Worm (Caenorhabditis elegans): ENCODE data around the gene W06H8.2.

The W06H8.2 gene

DNA sequence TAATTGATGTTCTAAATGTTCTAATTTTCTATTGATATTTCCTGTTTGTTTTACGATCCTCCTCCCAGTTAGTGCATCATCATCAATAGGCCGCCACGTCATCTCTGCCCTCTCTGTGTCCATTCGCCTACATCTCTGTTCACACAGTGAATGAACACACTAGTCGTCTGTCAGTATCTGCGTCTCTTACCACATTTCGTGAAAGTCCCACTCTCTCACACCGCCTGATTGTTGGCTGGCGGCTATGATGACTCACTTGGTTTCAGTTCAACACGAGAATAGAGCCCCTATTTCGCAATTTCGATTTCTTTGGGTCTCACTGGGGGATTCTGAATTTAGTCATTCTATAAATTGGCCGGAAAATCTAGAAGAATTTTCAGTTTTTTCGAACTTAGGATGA is 7.3 kb downstream of the W06H8.2 start (continued):
- TF ChIP-seq C17E4.6 (GFP tag; IDR thresholded peaks at IDR 0.05) (no peak), dpl-1 (GFP tag; optimal IDR thresholded peaks at IDR 0.05) (no peak), B0035.1 (tag; optimal IDR thresholded peaks at IDR 0.05) (no peak), ets-4 (GFP tag; optimal IDR thresholded peaks at IDR 0.05) (no peak), somi-1 (GFP tag; optimal IDR thresholded peaks at IDR 0.05) (no peak), ztf-18 (tag; optimal IDR thresholded peaks at IDR 0.05) (no peak), ceh-27 (GFP tag; optimal IDR thresholded peaks at IDR 0.05) (peak; percentile 21), F52B5.7 (tag; optimal IDR thresholded peaks at IDR 0.05) (no peak), K11D2.4 (GFP tag; IDR thresholded peaks at IDR 0.05) (0 out of 2 replicates have a peak, but pooled peaks have one; percentile 31), hmg-20 (GFP tag; IDR thresholded peaks at IDR 0.05) (no peak), T07F8.4 (tag; optimal IDR thresholded peaks at IDR 0.05) (no peak), snpc-3.4 (tag; optimal IDR thresholded peaks at IDR 0.05) (no peak), F22D6.2 (tag; optimal IDR thresholded peaks at IDR 0.05) (no peak), Y95B8A.8 (GFP tag; IDR thresholded peaks at IDR 0.05) (no peak), sdz-38 (tag; optimal IDR thresholded peaks at IDR 0.05) (no peak), pbrm-1 (GFP tag; IDR thresholded peaks at IDR 0.05) (no peak), chd-7 (tag; optimal IDR thresholded peaks at IDR 0.05) (peak; percentile 47), F57C9.4 (tag; optimal IDR thresholded peaks at IDR 0.05) (no peak), ceh-100 (GFP tag; IDR thresholded peaks at IDR 0.05) (no peak), lin-35 (GFP tag; optimal IDR thresholded peaks at IDR 0.05) (peak in 1 of 3 experiments; percentile 8), B0261.1 (tag; optimal IDR thresholded peaks at IDR 0.05) (no peak), nhr-27 (tag; optimal IDR thresholded peaks at IDR 0.05) (no peak), nfya-1 (tag; optimal IDR thresholded peaks at IDR 0.05; ENCODE audit: borderline replicate concordance, insufficient read depth) (no peak), lin-26 (GFP tag; IDR thresholded peaks at IDR 0.05) (peak; percentile 53; the same call in 1 of the 2 replicates), zim-3 (tag; optimal IDR thresholded peaks at IDR 0.05) (no peak), lsl-1 (GFP tag; optimal IDR thresholded peaks at IDR 0.05) (no peak), mcd-1 (GFP tag; IDR thresholded peaks at IDR 0.05) (peak; percentile 30; the same call in 1 of the 2 replicates), madf-8 (GFP tag; conservative IDR thresholded peaks at IDR 0.05) (no peak), cebp-1 (GFP tag; IDR thresholded peaks at IDR 0.05) (peak; percentile 96), cebp-1 (tag; optimal IDR thresholded peaks at IDR 0.05) (peak; percentile 99), efl-1 (GFP tag; optimal IDR thresholded peaks at IDR 0.05) (no peak), rec-8 (tag; optimal IDR thresholded peaks at IDR 0.05) (no peak), madf-3 (GFP tag; IDR thresholded peaks at IDR 0.05) (no peak), nhr-179 (tag; optimal IDR thresholded peaks at IDR 0.05) (no peak), F49E8.2 (tag; optimal IDR thresholded peaks at IDR 0.05; ENCODE audit: insufficient read depth) (no peak), mes-4 (tag; optimal IDR thresholded peaks at IDR 0.05) (no peak), unc-62 (GFP tag; optimal IDR thresholded peaks at IDR 0.05) (peak; percentile 8), tbx-9 (tag; optimal IDR thresholded peaks at IDR 0.05; ENCODE audit: borderline replicate concordance) (no peak), ceh-91 (GFP tag; IDR thresholded peaks at IDR 0.05) (no peak), hlh-26 (GFP tag; conservative IDR thresholded peaks at IDR 0.05) (no peak), D2030.7 (GFP tag; IDR thresholded peaks at IDR 0.05) (no peak), let-607 (tag; optimal IDR thresholded peaks at IDR 0.05) (peak in 1 of 2 experiments; percentile 72), snpc-1.3 (tag; optimal IDR thresholded peaks at IDR 0.05; ENCODE audit: insufficient read depth) (no peak), zfh-2 (GFP tag; conservative IDR thresholded peaks at IDR 0.05) (peak; percentile 79), unc-130 (GFP tag; optimal IDR thresholded peaks at IDR 0.05) (no peak), lin-40 (tag; optimal IDR thresholded peaks at IDR 0.05) (peak; percentile 41), repo-1 (tag; optimal IDR thresholded peaks at IDR 0.05) (no peak), ccch-3 (GFP tag; optimal IDR thresholded peaks at IDR 0.05) (no peak)
